Worm (Caenorhabditis elegans) whole organism, mixed stage, embryonic: ENCODE data around the gene Y53F4B.9.

Source experiments
- elt-3 ChIP-seq: fragments of 150-350 bp; optimal IDR thresholded peaks from 2 replicates; lab custom pipeline; 2014; ENCODE audit warnings: missing biosample characterization, missing genetic modification characterization
- hlh-1 ChIP-seq: fragments of 150-350 bp; optimal IDR thresholded peaks from 2 replicates; lab custom pipeline; 2014; ENCODE audit warnings: missing biosample characterization, missing genetic modification reagents, missing genetic modification characterization
- unc-39 ChIP-seq: fragments of 150-350 bp; optimal IDR thresholded peaks from 2 replicates; lab custom pipeline; 2014; ENCODE audit warnings: missing biosample characterization, missing genetic modification characterization

- TF ChIP-seq elt-3 (tag; lab: Kevin White, UChicago) (no peak), hlh-1 (no peak), unc-39 (no peak)
Observed at ce11 chrII:15004538-15004937, 5.7 kb downstream of the Y53F4B.9 start.
